Worm (Caenorhabditis elegans) whole organism, early embryonic: ENCODE results near the gene pitr-3.

Experiments
- B0310.2 ChIP-seq: sonication (generic microtip); optimal IDR thresholded peaks from 2 replicates; lab custom pipeline; 2016; ENCODE audit warnings: mild to moderate bottlenecking, missing genetic modification characterization, missing compliant biosample characterization
- F13C5.2 ChIP-seq: sonication (generic microtip); optimal IDR thresholded peaks from 2 replicates; lab custom pipeline; 2017; ENCODE audit warnings: mild to moderate bottlenecking, missing genetic modification characterization, inconsistent platforms, missing compliant biosample characterization
- aly-1 ChIP-seq: sonication (generic microtip); optimal IDR thresholded peaks from 2 replicates; lab custom pipeline; 2016; ENCODE audit warnings: missing genetic modification characterization, missing compliant biosample characterization
- ama-1 ChIP-seq: fragments of 150-350 bp; optimal IDR thresholded peaks from 2 replicates; lab custom pipeline; 2014
- ceh-13 ChIP-seq: fragments of 200-800 bp; sonication (Bioruptor generic); optimal IDR thresholded peaks from 2 replicates; lab custom pipeline; 2018; ENCODE audit warnings: mild to moderate bottlenecking, missing genetic modification characterization, missing compliant biosample characterization
- ceh-36 ChIP-seq: sonication (generic microtip); optimal IDR thresholded peaks from 2 replicates; lab custom pipeline; 2016; ENCODE audit warnings: missing genetic modification characterization, inconsistent platforms, missing compliant biosample characterization
- ets-7 ChIP-seq: sonication (generic microtip); optimal IDR thresholded peaks from 2 replicates; lab custom pipeline; 2016; ENCODE audit warnings: missing genotype, missing genetic modification characterization, missing compliant biosample characterization
- flt-1 ChIP-seq: fragments of 200-800 bp; sonication (Bioruptor generic); IDR thresholded peaks from 2 replicates; pipeline ENCODE4 v1.3.6; 2022; ENCODE audit warnings: missing genetic modification characterization, missing compliant biosample characterization
- hmbx-1 ChIP-seq: sonication (generic microtip); optimal IDR thresholded peaks from 2 replicates; lab custom pipeline; 2016; ENCODE audit warnings: mild to moderate bottlenecking, missing genetic modification characterization, missing compliant biosample characterization
- hmg-4 ChIP-seq: fragments of 200-800 bp; sonication (Bioruptor generic); optimal IDR thresholded peaks from 2 replicates; lab custom pipeline; 2018; ENCODE audit warnings: mild to moderate bottlenecking, missing genetic modification characterization, missing compliant biosample characterization
- hnd-1 ChIP-seq: sonication (generic microtip); optimal IDR thresholded peaks from 2 replicates; lab custom pipeline; 2016; ENCODE audit warnings: missing genetic modification characterization, missing compliant biosample characterization
- pes-1 ChIP-seq: fragments of 200-800 bp; sonication (Bioruptor generic); IDR thresholded peaks from 2 replicates; pipeline ENCODE4 v1.3.6; 2022; ENCODE audit warnings: missing genetic modification reagents, missing genetic modification characterization, missing compliant biosample characterization
- scrt-1 ChIP-seq: fragments of 200-800 bp; sonication (Bioruptor generic); IDR thresholded peaks from 2 replicates; pipeline ENCODE4 v1.3.6; 2022; ENCODE audit warnings: missing genetic modification characterization, missing compliant biosample characterization
- sea-1 ChIP-seq: fragments of 200-800 bp; sonication (Bioruptor generic); conservative IDR thresholded peaks from 2 replicates; pipeline ENCODE4 v1.3.6; 2022; ENCODE audit warnings: missing genetic modification characterization, missing compliant biosample characterization
- tbx-11 ChIP-seq: fragments of 200-800 bp; sonication (Bioruptor generic); IDR thresholded peaks from 2 replicates; pipeline ENCODE4 v1.3.6; 2022; ENCODE audit warnings: missing genetic modification characterization, missing compliant biosample characterization
- tbx-37 ChIP-seq: fragments of 200-800 bp; sonication (Bioruptor generic); conservative IDR thresholded peaks from 2 replicates; pipeline ENCODE4 v1.3.6; 2022; ENCODE audit warnings: missing genetic modification reagents, missing genetic modification characterization, missing compliant biosample characterization
- tra-4 ChIP-seq: sonication (generic microtip); optimal IDR thresholded peaks from 2 replicates; lab custom pipeline; 2017; ENCODE audit warnings: missing genetic modification characterization, missing compliant biosample characterization

pitr-3 gene

DNA sequence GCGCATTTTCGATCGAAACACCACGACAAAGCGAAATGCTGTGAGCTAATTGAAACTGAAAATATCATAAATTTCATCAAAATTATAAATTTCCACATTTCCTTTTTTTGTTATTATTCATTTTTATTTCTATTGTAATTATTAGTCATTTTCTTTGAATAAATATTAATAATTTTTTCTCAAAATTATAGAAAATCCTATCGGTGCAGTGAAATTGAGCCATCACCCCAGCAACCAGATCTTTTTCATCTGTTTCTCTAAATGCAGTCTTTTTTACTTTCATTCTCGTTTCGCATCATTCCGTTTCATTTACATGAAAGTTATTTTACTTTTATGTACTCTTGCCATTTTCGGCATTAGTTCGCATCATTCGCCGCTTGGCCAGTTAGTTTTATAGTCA, 19.2 kb downstream of the pitr-3 start, which contains the start of gene F21C10.13:
Gene F21C10.13 (plus strand): TSS at position 301 of the 400 bp plus-strand sequence.
- TF ChIP-seq sea-1 (GFP tag; lab: Robert Waterston, UW) (no peak), ets-7 (tag; lab: Kevin White, UChicago) (no peak), aly-1 (no peak), hmg-4 (no peak), pes-1 (no peak), ceh-13 (GFP tag; lab: Kevin White, UChicago) (no peak), ama-1 (no peak), hmbx-1 (tag; lab: Kevin White, UChicago) (no peak), hnd-1 (tag; lab: Kevin White, UChicago) (no peak), tbx-37 (no peak), tbx-11 (GFP tag; lab: Robert Waterston, UW) (no peak), F13C5.2 (tag; lab: Kevin White, UChicago) (no peak), B0310.2 (tag; lab: Kevin White, UChicago) (no peak), flt-1 (GFP tag; lab: Robert Waterston, UW) (no peak), scrt-1 (GFP tag; lab: Robert Waterston, UW) (no peak), ceh-36 (no peak), tra-4 (tag; lab: Kevin White, UChicago) (no peak)

DNA sequence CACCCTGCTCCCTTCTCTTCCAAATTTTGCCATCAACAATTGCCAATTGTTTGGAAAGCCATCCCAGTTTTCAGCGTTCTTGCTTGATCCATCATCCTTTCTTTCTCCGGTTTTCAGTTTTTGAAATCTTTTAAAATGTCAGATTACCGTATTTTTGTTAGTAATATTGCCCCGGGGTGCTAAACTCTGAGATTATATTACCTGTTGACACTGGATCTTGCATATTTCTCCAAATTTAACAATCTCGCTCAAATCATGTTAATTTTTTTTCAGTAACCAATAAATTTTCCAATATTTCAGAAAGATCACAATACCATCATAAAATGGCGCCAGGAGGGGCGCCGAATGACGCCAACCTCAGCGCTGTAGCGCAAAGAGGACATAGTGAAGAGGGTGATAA, 28.7 kb downstream of the pitr-3 start, which contains the start of gene F21C10.7:
Gene F21C10.7 (plus strand): TSS at position 301 of the 400 bp plus-strand sequence.
- TF ChIP-seq hmg-4 (no peak), B0310.2 (tag; lab: Kevin White, UChicago) (no peak), sea-1 (GFP tag; lab: Robert Waterston, UW) (no peak), pes-1 (no peak), flt-1 (GFP tag; lab: Robert Waterston, UW) (no peak), tbx-11 (GFP tag; lab: Robert Waterston, UW) (no peak), tra-4 (tag; lab: Kevin White, UChicago) (no peak), F13C5.2 (tag; lab: Kevin White, UChicago) (no peak), tbx-37 (no peak), hnd-1 (tag; lab: Kevin White, UChicago) (no peak), ets-7 (tag; lab: Kevin White, UChicago) (no peak), scrt-1 (GFP tag; lab: Robert Waterston, UW) (no peak), ama-1 (no peak), hmbx-1 (tag; lab: Kevin White, UChicago) (no peak), aly-1 (no peak), ceh-13 (GFP tag; lab: Kevin White, UChicago) (no peak)

DNA sequence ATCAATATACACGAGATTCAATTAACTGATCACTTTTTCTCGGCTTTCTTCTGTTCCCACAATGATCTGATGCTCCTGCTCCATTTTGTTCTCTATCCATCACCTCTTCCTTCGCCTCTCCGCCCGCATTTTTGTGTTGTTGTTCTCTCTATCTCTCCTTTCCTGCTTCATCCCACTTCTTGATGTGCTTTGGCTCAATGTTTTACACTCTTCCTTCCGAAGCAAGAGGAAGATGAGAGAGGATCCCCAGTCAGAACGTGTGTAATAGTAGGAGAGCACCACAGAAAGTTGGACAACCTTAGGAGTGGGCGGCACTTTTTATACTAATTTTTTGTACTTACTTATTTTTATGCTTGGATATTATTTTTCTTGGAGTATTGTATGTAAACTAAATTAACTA, 29.2 kb downstream of the pitr-3 start:
- TF ChIP-seq B0310.2 (tag; lab: Kevin White, UChicago) (no peak), ama-1 (no peak), hmg-4 (no peak), hnd-1 (tag; lab: Kevin White, UChicago) (no peak), ets-7 (tag; lab: Kevin White, UChicago) (no peak), pes-1 (no peak), scrt-1 (GFP tag; lab: Robert Waterston, UW) (no peak), ceh-36 (no peak), ceh-13 (GFP tag; lab: Kevin White, UChicago) (no peak), aly-1 (no peak), flt-1 (GFP tag; lab: Robert Waterston, UW) (no peak), tbx-37 (no peak), sea-1 (GFP tag; lab: Robert Waterston, UW) (no peak), F13C5.2 (tag; lab: Kevin White, UChicago) (no peak), hmbx-1 (tag; lab: Kevin White, UChicago) (no peak), tbx-11 (GFP tag; lab: Robert Waterston, UW) (no peak), tra-4 (tag; lab: Kevin White, UChicago) (no peak)

ce11 chrV:9109281-9109680, 31.9 kb downstream of the pitr-3 start, which contains the start of gene pqn-31:
TSS of gene pqn-31 (plus strand) at chrV:9109581.
- no peak for TF ChIP-seq tra-4 (tag; lab: Kevin White, UChicago)
- no peak for TF ChIP-seq sea-1 (GFP tag; lab: Robert Waterston, UW)
- TF ChIP-seq ceh-36 = no peak
- no peak for TF ChIP-seq pes-1
- no peak for TF ChIP-seq tbx-37
- TF ChIP-seq scrt-1 (GFP tag; lab: Robert Waterston, UW) = no peak
- TF ChIP-seq ets-7 (tag; lab: Kevin White, UChicago) = no peak
- TF ChIP-seq aly-1 = no peak
- TF ChIP-seq hnd-1 (tag; lab: Kevin White, UChicago) = no peak
- no peak for TF ChIP-seq hmbx-1 (tag; lab: Kevin White, UChicago)
- no peak for TF ChIP-seq F13C5.2 (tag; lab: Kevin White, UChicago)
- no peak for TF ChIP-seq ama-1
- no peak for TF ChIP-seq ceh-13 (GFP tag; lab: Kevin White, UChicago)
- no peak for TF ChIP-seq hmg-4
- no peak for TF ChIP-seq flt-1 (GFP tag; lab: Robert Waterston, UW)
- no peak for TF ChIP-seq tbx-11 (GFP tag; lab: Robert Waterston, UW)
- no peak for TF ChIP-seq B0310.2 (tag; lab: Kevin White, UChicago)

- TF ChIP-seq tbx-11 (GFP tag; lab: Robert Waterston, UW) (no peak), ama-1 (no peak), B0310.2 (tag; lab: Kevin White, UChicago) (no peak), ceh-13 (GFP tag; lab: Kevin White, UChicago) (no peak)
Measured at ce11 chrV:9108219-9108618, 33.0 kb downstream of the pitr-3 start, which contains the start of gene F21C10.18. TSS of gene F21C10.18 (plus strand) at chrV:9108519.

DNA sequence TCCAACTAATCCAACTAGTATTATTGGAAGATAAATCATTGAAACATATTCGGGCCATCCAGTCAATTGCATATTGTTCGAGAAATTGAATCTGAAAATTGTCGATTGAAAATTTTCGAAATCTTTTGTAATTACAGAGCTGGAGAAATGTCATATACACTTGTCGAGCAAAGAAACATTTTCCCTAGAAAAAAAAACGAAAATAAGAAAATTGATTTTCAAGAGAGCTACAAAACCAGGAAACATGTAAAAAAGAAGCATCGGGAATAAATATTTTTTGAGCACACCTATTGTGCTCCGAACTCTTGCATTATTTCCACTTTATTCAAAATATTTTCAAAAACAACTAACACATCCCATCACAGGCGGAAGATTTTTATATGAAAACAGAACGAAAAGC, 40.1 kb downstream of the pitr-3 start, which contains the start of gene frpr-6:
Gene frpr-6 (minus strand): TSS at position 101 of the 400 bp plus-strand sequence.
- TF ChIP-seq hmbx-1 (tag; lab: Kevin White, UChicago) (no peak), F13C5.2 (tag; lab: Kevin White, UChicago) (no peak)

ce11 chrV:9098280-9098973, 42.8 kb downstream of the pitr-3 start, which contains the start of gene F21C10.9:
TSS of gene F21C10.9 (minus strand) at chrV:9098696.
- no peak for TF ChIP-seq tra-4 (tag; lab: Kevin White, UChicago)
- TF ChIP-seq flt-1 (GFP tag; lab: Robert Waterston, UW) = no peak
- no peak for TF ChIP-seq ceh-13 (GFP tag; lab: Kevin White, UChicago)
- TF ChIP-seq hmbx-1 (tag; lab: Kevin White, UChicago) = no peak
- TF ChIP-seq ceh-36 = no peak
- TF ChIP-seq hnd-1 (tag; lab: Kevin White, UChicago) = no peak
- no peak for TF ChIP-seq scrt-1 (GFP tag; lab: Robert Waterston, UW)
- no peak for TF ChIP-seq tbx-37
- no peak for TF ChIP-seq pes-1
- no peak for TF ChIP-seq aly-1
- no peak for TF ChIP-seq tbx-11 (GFP tag; lab: Robert Waterston, UW)
- no peak for TF ChIP-seq sea-1 (GFP tag; lab: Robert Waterston, UW)
- no peak for TF ChIP-seq F13C5.2 (tag; lab: Kevin White, UChicago)
- TF ChIP-seq B0310.2 (tag; lab: Kevin White, UChicago) = no peak
- TF ChIP-seq ets-7 (tag; lab: Kevin White, UChicago) = no peak
